Fruit fly (Drosophila melanogaster) S2 (cell line): ENCODE results near the gene CG10132.

ENCODE experiments used
- CG8478 ChIP-seq: fragments of >200 bp; optimal IDR thresholded peaks from 2 replicates; lab custom pipeline; 2018
- CTCF ChIP-seq, 2 experiments: fragments of >200 bp; optimal IDR thresholded peaks; 2 replicates each; lab custom pipeline; 2018

The CG10132 gene

DNA sequence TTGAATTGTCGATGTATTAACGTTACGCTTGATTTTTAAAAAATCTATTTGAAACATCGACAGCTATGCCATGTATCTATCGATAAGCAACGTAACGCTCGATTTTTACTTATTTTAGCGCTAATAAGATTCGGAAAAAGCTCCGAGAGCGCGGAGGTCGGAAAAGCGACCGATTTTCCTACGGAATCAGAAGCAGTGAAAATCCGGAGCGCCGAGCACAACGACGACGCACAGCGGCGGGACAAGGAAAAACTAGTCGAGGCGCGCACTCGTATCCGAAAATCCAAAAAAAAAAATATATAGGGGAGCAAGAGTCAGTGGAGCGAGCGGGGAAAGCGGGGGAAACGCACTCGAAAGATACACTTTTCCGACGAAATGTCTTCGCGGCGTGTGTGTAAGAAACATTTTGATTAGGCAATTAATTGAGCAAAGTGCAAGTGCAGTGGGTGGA lies at the start of gene CG10132:
CG10132 (plus strand) TSS at position 189 of the 451 bp plus-strand sequence.
- no peak for TF ChIP-seq CG8478
- TF ChIP-seq CTCF (optimal IDR thresholded peaks at IDR 0.05; lab: Kevin White, UChicago): no peak

DNA sequence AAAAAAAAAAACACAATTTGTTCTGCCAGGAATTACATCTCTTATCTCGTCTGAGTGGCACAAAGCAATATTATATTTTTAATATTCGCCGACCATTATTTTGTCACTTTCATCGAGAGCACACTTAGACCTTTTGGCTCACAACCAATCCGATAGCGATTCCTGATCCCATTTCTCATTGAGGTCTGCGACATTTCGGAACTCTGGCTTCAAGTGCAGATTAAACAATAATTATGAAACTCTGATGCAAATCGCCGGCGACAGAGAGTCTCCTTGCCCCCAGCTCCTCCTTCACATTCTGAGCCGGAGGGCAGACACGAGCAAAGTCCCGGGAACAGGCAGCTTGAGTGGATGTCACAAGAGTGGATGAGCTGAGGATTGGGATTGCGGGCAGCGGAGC lies 49.5 kb upstream of the CG10132 start:
- TF ChIP-seq CG8478 (no peak), CTCF (optimal IDR thresholded peaks at IDR 0.05; lab: Kevin White, UChicago) (no peak)

DNA sequence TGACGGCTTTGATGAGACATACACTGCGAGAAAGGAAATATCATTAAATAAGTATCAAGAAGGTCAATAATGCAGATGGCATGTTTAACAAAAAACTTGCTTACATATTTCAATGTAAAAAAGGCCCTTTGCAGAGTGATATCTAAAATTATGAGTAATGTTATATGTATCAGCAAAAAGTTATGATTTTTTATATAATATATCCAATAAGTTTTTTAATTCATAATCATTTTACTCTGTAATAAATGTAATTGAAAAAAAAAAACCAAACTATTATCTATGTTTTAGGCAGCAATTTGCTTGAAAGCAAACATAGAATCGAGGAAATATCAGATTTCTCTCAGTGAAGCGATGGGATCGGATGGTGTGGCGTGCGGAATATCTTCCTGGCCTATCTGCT lies 48.9 kb upstream of the CG10132 start:
- TF ChIP-seq CTCF (optimal IDR thresholded peaks at IDR 0.05; lab: Kevin White, UChicago) (no peak), CG8478 (no peak)

DNA sequence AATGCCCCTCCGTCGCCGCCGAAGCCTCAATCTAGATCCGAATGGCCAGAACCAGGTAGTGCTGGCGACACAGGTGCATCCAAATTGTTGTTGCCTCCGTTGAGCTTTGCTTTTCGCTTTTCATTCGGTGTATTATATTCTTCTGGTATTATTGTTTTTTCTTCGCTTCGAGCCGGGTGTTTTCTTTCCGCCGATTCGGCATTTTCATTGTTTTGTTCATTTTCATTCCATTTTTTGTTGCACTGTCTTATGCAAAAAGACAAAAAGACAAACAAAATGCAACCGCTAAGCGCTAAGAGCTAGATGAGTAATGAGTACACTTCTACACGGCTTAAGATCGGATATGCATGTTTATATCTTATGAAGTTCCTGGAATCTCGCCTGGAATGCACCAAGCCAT lies 46.4 kb upstream of the CG10132 start:
- no peak for TF ChIP-seq CTCF (optimal IDR thresholded peaks at IDR 0.05; lab: Kevin White, UChicago)
- TF ChIP-seq CG8478: no peak

DNA sequence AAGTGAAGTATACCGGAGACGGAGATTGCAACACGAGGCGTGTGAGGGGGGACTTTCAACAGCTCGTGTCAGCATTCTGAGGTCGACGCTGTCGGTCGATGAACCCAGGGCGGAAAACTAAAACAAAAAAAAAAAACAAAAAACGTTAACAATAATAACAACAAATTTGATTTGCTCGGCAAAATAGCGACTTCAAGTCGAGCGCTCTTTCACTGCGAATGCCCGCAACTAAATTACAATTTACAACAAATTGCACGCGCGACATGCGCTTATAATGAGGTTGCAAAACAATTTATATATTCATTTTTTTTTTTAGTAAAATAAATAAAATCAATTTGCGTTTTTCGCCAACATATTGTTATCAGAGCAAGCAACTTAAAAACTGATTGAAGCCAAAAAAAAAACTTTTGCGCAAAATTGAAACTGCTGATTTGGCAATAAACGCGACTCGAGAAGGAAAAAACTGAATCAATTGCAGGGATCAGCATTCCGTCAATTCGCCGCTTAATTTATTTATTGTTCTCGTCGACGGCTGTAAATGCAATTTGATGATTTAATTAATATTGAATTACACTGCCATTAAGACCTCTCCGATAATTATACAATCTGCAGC lies 45.1 kb upstream of the CG10132 start:
- TF ChIP-seq CG8478: no peak
- TF ChIP-seq CTCF (optimal IDR thresholded peaks at IDR 0.05; lab: Kevin White, UChicago): no peak

DNA sequence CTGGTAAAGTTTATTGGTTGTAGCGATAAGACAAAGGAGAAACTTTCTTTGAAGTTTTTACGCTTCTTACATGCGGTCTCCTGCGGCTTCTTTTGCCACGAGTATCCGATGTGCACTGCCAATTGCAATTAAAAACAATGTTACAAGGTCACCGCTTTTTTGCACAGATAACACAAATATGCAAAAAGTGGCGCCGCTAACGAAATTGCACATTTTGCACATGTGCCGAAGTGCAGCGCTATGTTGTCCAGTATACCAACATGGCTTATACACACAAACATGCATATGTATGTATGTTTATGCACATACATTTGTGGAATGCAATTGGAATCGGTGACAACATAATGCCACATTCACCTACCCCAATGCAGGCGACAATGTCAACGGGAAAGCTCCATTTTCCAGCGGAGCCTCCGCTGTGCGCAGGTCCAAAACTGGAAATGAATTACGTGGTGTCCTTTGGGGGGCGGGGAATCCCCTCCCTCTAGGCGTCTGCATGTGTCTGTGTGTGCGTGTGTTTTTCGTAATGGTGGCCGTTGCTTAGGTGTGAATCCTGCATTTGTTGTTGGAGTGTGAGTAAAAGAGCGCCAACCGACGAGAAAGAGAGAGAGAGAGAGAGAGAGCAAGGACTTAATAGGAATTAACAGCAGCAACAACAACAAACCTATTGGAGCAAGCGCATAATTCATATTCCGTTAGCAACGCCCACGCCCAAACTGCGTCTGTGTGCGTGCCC lies 39.2 kb upstream of the CG10132 start:
- TF ChIP-seq CG8478: no peak
- no peak for TF ChIP-seq CTCF (optimal IDR thresholded peaks at IDR 0.05; lab: Kevin White, UChicago)

DNA sequence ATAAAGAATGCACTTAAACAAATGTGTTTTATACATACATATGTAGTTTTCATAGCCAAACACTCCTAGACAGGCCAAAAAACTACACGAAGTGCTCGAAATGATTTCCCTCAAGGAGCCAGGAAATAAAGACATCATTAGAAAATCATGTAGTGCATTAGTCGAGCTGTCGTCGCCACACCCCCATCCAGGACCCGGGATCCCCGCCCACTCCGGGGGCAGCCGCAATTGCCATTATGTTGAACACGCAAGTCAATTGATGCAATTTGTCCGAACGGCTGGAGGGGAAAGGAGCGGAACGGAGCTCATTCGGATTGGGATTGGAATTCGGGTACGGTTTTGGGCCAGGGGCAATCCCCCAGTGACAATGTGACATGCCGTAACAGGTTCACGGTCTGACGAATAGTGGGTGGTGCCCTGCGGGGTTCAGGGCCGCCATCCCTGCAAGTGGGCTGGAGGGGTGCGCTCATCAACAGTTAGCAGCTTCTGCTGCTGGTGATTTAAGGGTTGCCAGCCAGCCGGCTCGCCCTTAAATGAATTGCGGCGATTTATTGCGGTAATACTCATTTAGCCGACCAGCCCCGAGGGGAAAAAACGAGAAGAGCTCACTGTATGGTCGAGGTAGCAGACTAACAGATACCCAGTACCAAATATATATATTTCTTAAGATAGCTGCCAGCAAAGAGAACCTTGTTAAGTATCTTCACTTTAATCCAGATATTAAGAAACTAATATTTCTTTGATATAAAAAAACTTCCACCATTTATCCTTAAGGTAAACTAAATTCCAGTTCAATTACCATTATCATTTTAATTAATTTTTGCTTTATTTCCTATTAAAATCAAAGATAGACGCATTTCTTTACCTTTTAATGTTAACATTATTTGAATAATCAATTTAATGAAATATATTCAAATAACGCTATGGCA lies 38.0 kb upstream of the CG10132 start:
- no peak for TF ChIP-seq CG8478
- TF ChIP-seq CTCF (optimal IDR thresholded peaks at IDR 0.05; lab: Kevin White, UChicago): no peak

DNA sequence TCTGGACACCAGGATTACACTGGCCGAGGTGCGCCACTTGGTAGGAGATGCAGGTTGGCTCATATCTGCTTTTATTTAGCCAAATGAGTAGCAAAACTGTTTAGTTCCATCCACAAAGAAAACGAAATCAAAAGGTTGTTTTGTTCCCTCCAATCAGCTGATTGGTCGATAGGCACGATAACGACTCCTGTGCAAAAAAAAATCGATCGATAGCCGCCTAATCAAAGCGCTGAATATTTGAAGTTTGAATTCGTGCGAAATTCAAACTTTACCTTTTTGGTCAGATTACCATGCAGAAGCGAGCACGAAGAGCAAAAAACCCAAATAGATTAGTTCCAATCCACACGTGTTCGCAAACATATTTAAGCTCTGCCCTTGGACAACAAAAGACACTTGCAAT lies 34.1 kb upstream of the CG10132 start, which contains the start of the genes CG10195 and CG13084:
CG10195 (minus strand) TSS at position 167 of the 400 bp plus-strand sequence.
CG13084 (plus strand) TSS at position 392 of the 400 bp plus-strand sequence.
- no peak for TF ChIP-seq CTCF (optimal IDR thresholded peaks at IDR 0.05; lab: Kevin White, UChicago)
- TF ChIP-seq CG8478: no peak

DNA sequence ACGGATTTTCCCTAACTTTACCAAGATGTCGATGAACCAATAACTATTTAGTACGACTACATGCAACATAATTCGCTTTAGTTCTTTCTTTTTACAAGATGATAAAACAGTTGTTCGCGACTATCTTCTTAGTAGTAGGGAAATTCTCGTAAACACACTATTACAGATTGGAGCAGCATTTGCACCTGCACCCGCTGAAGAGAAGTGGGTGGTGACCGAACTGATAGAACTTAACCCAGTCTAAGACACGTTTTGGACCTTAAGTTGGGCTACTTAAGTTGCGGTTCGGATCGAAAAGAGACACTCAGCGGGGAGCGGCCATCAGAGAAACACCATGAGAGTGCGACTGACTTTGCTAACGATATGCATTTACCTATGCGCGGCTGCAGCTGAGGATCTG lies 31.4 kb upstream of the CG10132 start, which contains the start of gene CG13083:
CG13083 (plus strand) TSS at position 301 of the 400 bp plus-strand sequence.
- no peak for TF ChIP-seq CTCF (optimal IDR thresholded peaks at IDR 0.05; lab: Kevin White, UChicago)
- TF ChIP-seq CG8478: no peak

DNA sequence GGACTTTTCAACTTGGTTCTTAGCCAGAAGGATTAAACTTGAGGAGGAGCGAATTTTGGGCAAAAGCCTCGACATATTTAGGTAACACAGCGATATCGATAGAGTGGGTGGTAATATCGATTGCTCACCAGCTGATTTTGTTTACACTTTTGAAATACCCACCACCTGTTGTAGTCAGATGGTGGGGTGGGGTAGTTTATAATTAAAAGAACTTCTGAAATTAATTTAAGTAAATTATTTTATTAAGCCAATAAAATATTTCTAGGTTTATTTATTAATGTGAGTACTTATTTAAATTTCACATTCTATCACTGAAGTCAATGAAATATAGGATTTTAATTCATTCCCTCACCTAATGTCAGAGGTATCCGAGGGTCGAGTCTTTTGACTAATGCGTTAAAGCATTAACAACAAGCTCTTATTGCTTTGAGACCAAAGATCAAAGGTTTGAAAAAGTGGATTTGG lies 28.6 kb upstream of the CG10132 start, which contains the start of the genes CG10194 and CG18094:
CG10194 (minus strand) TSS at position 108 of the 465 bp plus-strand sequence.
CG18094 (plus strand) TSS at position 266 of the 465 bp plus-strand sequence.
- TF ChIP-seq CTCF (optimal IDR thresholded peaks at IDR 0.05; lab: Kevin White, UChicago): no peak
- TF ChIP-seq CG8478: no peak

DNA sequence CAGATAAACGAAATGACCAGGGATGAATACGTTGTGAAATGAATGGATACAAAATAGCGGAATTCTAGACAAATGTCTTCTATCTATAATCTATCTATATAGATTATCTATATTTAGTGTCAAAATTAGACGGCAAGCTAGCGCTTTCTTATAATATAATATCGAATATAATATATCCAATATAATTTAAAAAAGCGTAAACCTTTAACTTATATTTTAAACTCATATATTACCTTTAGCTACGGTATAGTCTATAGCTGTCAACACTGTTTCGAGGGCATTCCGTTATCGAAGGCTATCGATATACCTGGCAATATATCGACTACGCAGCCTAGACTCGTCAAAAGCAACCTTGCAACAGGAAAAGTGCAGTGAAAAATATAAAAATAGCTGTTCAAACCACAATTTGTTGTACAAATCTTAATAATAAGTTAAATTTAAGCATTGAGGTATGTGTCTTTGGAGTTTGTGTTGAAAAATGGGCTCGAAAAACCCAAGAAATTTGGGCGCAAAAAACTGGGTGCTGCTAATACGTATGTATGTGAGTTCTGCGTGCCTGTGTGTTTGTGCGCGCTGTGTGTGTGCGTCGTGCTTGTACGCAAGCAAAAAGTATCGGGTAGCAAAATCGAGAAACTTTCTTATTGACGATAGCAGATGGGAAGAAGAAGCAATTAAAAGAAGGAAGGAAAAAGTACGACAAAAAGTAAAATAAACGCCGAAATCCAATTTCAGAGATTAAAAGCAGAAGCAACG lies 25.5 kb upstream of the CG10132 start, which contains the start of the genes swm and Ctu2:
swm (plus strand) TSS at position 318 of the 753 bp plus-strand sequence.
Ctu2 (minus strand) TSS at position 320 of the 753 bp plus-strand sequence.
- TF ChIP-seq CTCF (optimal IDR thresholded peaks at IDR 0.05; lab: Kevin White, UChicago) (no peak), CG8478 (no peak)

DNA sequence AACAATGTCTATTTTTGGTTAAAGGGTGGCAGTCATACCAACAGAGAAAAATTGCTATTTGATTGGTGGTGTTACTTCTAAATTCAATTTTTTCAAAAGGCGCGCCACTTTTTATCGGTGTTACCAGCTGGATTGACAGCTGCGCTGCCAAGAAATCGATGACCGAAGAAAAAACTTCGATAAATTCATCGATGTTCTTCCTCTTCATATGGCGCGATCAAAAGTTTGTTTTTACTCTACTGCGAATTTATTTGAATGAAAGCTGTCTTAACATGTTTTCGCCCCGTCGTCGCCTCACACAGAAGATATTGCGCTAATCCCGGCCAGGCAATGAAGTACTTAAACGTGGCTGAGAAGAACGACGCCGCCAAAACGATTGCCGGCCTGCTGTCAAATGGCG lies 20.6 kb upstream of the CG10132 start, which contains the start of gene Top3alpha:
Top3alpha (plus strand) TSS at position 186 of the 400 bp plus-strand sequence.
- TF ChIP-seq CG8478: no peak
- TF ChIP-seq CTCF (optimal IDR thresholded peaks at IDR 0.05; lab: Kevin White, UChicago): no peak

DNA sequence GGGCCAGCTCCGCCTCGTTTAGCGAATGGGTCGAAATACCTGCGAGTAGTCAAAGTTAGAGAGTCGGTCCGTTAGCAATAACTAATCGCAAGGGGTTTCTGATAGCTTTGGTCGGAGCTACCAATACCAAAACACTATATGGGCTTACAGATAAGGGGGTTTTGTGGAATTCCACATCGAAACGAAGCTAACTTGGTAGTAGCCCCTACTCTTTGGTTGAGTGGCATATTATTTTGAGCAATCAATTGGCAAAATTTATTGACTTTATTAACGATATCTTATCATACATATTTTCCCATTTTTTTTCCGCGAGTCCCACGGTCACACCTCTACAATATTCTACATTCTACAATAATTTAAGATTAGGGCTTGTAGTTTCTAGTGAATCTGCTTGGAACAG lies 12.3 kb upstream of the CG10132 start:
- TF ChIP-seq CTCF (optimal IDR thresholded peaks at IDR 0.05; lab: Kevin White, UChicago) (no peak), CG8478 (no peak)

DNA sequence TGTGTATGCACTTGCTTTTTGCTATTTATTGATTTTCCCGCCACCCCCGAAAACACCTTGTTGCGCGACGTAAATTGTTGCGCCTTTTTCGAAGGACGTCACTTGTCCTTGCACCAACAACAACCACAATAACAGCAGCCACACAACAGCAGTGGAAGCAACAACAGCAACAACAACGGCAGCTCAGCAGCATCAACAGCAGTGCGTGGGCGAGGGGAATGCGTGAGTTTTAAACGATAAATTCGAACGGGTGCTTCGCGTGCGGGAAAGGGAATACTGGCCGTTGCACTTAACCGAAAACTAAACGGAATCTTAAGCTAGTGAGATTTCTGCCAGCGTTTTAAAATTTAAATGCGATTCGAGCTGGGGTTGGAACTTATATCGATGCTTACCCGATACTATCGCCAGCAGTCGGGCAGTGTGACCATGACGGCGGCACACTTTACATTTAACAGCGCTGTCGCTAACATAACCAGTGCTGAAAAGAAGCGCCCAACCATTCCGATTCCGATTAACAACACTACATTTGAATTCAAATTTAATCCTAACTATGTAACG lies 10.2 kb upstream of the CG10132 start, which contains the start of gene cyst:
cyst (minus strand) TSS at position 404 of the 558 bp plus-strand sequence.
- peak in 1 of 2 experiments; percentile 27 for TF ChIP-seq CTCF (optimal IDR thresholded peaks at IDR 0.05; lab: Kevin White, UChicago)
- TF ChIP-seq CG8478: no peak
